Worm (Caenorhabditis elegans) whole organism, L3 larva: ENCODE data around the gene F18E9.8.

ENCODE experiments used
- fkh-10 ChIP-seq: sonication (generic microtip); optimal IDR thresholded peaks from 2 replicates; lab custom pipeline; 2017; ENCODE audit warnings: missing biosample characterization, missing genetic modification reagents, missing genetic modification characterization
- fos-1 ChIP-seq: fragments of 150-350 bp; optimal IDR thresholded peaks from 2 replicates; lab custom pipeline; 2014; ENCODE audit warnings: missing biosample characterization, missing genetic modification characterization
- mdl-1 ChIP-seq: fragments of 150-350 bp; optimal IDR thresholded peaks from 2 replicates; lab custom pipeline; 2014; ENCODE audit warnings: missing biosample characterization, missing genetic modification characterization
- nhr-12 ChIP-seq: fragments of 150-350 bp; optimal IDR thresholded peaks from 2 replicates; lab custom pipeline; 2014; ENCODE audit warnings: missing biosample characterization, missing genetic modification characterization
- ztf-11 ChIP-seq: fragments of 150-350 bp; optimal IDR thresholded peaks from 2 replicates; lab custom pipeline; 2014; ENCODE audit warnings: missing biosample characterization, missing genetic modification characterization

DNA sequence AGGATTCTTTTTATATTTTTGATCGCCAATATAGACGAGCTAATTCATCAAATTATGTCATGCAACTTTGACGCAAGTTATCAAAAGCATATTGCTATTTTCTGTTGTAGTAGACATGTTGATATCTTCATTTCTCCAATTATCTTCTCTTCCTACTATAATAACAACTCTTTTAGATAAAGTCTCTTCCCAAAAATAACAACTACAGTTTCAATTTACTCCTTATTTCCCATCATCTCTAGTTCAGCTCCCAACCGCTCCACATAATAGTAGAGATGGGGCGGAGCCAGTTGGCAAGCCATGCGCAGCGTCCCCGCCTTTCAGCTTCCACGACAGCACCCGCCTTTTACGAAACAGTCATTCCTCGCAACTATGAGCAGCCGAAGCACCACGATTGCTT is 53.4 kb downstream of the F18E9.8 start, which contains the start of gene flp-5:
- TF ChIP-seq fkh-10 (GFP tag; lab: Kevin White, UChicago): no peak
- TF ChIP-seq mdl-1 (tag; lab: Kevin White, UChicago): no peak
- TF ChIP-seq nhr-12 (tag; lab: Kevin White, UChicago): no peak
- TF ChIP-seq ztf-11 (tag; lab: Kevin White, UChicago): no peak
- no peak for TF ChIP-seq fos-1 (tag; lab: Kevin White, UChicago)
